Worm (Caenorhabditis elegans): ENCODE results near the gene aptf-3.

aptf-3 gene

DNA sequence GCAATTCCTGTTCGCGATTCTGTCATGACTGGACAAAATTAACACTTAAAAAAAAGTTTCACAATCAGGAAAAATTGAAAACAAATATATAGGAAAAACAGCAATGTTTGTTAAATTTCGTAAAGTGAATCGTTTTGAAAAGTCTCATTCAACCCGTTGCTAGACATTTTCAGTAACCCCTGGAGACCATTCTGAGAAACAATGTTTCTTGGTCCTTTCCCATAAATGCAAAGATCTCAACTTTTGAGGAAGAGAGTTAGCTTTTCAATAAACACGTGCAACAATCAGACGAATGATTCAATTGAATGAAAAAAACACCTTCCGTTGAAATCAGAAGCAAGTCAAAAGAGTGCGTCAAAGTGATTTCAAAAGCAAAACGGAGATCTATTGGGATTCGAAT, 16.1 kb downstream of the aptf-3 start, which contains the start of gene F28C6.9:
Gene F28C6.9, minus strand, starts transcription at position 101 of the 400 bp plus-strand sequence.
- TF ChIP-seq ceh-9 (tag; optimal IDR thresholded peaks at IDR 0.05) (no peak), hlh-15 (tag; optimal IDR thresholded peaks at IDR 0.05) (no peak), dmd-4 (tag; optimal IDR thresholded peaks at IDR 0.05; ENCODE audit: borderline replicate concordance) (no peak), dve-1 (tag; optimal IDR thresholded peaks at IDR 0.05) (no peak), C08G9.2 (tag; optimal IDR thresholded peaks at IDR 0.05) (no peak), T23F11.4 (GFP tag; optimal IDR thresholded peaks at IDR 0.05) (no peak), sdc-2 (tag; optimal IDR thresholded peaks at IDR 0.05) (no peak), ztf-16 (tag; optimal IDR thresholded peaks at IDR 0.05) (no peak), odd-2 (tag; optimal IDR thresholded peaks at IDR 0.05) (no peak), ceh-31 (tag; optimal IDR thresholded peaks at IDR 0.05) (no peak), madf-2 (tag; optimal IDR thresholded peaks at IDR 0.05) (no peak), pqm-1 (tag; optimal IDR thresholded peaks at IDR 0.05) (no peak), ceh-48 (tag; optimal IDR thresholded peaks at IDR 0.05) (no peak), pros-1 (tag; optimal IDR thresholded peaks at IDR 0.05) (no peak), Y22D7AL.16 (tag; optimal IDR thresholded peaks at IDR 0.05) (no peak), elt-4 (tag; optimal IDR thresholded peaks at IDR 0.05) (no peak), pha-4 (tag; optimal IDR thresholded peaks at IDR 0.05) (no peak), hlh-6 (tag; optimal IDR thresholded peaks at IDR 0.05) (no peak), nfya-1 (tag; optimal IDR thresholded peaks at IDR 0.05) (no peak), K09A11.1 (tag; optimal IDR thresholded peaks at IDR 0.05; ENCODE audit: insufficient read depth) (no peak)

DNA sequence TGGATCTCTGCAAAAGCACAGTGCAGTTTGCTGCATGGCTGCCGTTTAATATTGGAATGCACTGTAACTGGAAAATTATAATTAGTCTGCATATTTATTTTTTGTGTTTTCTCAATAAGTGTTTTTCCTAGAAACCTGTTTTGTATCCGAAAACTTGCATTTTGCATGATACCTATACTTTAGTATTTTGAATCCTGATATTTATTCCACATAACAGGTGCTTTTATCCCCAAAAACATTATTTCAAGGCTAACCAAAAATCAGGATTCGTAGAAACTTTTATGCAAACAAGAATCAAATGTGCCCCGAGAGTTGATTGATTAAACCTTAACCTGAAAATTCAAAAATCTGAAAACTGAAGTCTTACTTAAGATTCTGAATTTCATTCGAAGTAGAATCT, 16.6 kb downstream of the aptf-3 start:
- TF ChIP-seq zip-5 (tag; optimal IDR thresholded peaks at IDR 0.05) (no peak), pqm-1 (tag; optimal IDR thresholded peaks at IDR 0.05) (no peak), fkh-10 (GFP tag; optimal IDR thresholded peaks at IDR 0.05) (no peak), gmeb-2 (tag; optimal IDR thresholded peaks at IDR 0.05) (no peak), ceh-9 (tag; optimal IDR thresholded peaks at IDR 0.05) (no peak), unc-86 (tag; optimal IDR thresholded peaks at IDR 0.05) (no peak), ref-2 (tag; optimal IDR thresholded peaks at IDR 0.05) (no peak), tbx-7 (tag; optimal IDR thresholded peaks at IDR 0.05) (no peak), hlh-15 (tag; optimal IDR thresholded peaks at IDR 0.05) (no peak), mec-3 (tag; optimal IDR thresholded peaks at IDR 0.05; ENCODE audit: borderline replicate concordance) (no peak), syd-9 (tag; optimal IDR thresholded peaks at IDR 0.05) (no peak), ets-4 (tag; optimal IDR thresholded peaks at IDR 0.05) (no peak), che-1 (tag; optimal IDR thresholded peaks at IDR 0.05) (no peak), T23F11.4 (GFP tag; optimal IDR thresholded peaks at IDR 0.05) (no peak), hlh-30 (tag; optimal IDR thresholded peaks at IDR 0.05; ENCODE audit: insufficient read depth) (no peak), ceh-18 (tag; optimal IDR thresholded peaks at IDR 0.05) (no peak), lim-6 (tag; optimal IDR thresholded peaks at IDR 0.05) (no peak), dmd-4 (tag; optimal IDR thresholded peaks at IDR 0.05; ENCODE audit: borderline replicate concordance) (no peak), elt-4 (tag; optimal IDR thresholded peaks at IDR 0.05) (no peak), ceh-22 (tag; optimal IDR thresholded peaks at IDR 0.05) (no peak)

DNA sequence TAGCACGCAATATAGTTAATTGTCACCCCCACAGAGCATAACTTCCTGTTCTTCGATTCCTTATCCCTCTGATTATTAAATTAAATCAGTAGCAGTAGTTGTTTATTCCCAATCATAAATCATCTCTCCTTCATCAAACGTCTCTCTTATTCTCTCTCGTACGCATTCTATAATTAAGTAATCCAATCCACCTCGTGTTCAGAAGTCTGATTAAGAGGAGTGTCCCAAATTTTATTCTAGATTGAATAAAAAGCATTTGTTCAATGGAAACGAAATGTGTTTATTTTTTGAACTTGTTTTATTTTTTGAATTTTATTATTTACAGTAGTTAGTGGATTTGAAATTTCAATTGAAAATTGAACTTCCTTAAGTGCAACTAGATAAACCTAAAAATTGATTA, 17.3 kb downstream of the aptf-3 start:
- TF ChIP-seq K09A11.1 (tag; optimal IDR thresholded peaks at IDR 0.05; ENCODE audit: insufficient read depth), result no peak
- TF ChIP-seq unc-42 (tag; optimal IDR thresholded peaks at IDR 0.05), result peak; percentile 53

DNA sequence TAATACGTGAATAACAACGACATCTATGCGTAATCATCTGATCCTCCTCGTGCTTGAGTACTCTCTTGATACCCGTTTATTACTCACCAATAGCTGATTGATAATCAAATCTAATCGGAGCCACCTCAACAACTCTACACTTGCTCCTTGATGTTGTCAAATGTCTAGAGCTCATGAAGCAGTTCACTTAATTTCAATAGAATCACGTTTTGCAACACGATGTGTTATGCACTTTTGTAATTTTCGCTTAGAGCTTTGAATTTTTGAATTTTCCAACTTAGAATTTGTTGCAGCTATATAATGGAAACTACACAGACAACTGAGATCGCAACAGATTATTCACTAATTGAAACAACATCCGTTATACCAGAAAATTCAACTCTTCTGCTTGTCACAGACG, 18.5 kb downstream of the aptf-3 start, which contains the start of gene T22C8.1:
Gene T22C8.1, plus strand, starts transcription at position 301 of the 400 bp plus-strand sequence.
- TF ChIP-seq T23F11.4 (GFP tag; optimal IDR thresholded peaks at IDR 0.05) (no peak), fkh-10 (GFP tag; optimal IDR thresholded peaks at IDR 0.05) (no peak), madf-2 (tag; optimal IDR thresholded peaks at IDR 0.05) (no peak), tbx-2 (tag; optimal IDR thresholded peaks at IDR 0.05) (no peak), eyg-1 (tag; optimal IDR thresholded peaks at IDR 0.05) (no peak), npax-4 (tag; optimal IDR thresholded peaks at IDR 0.05) (no peak), fkh-6 (tag; optimal IDR thresholded peaks at IDR 0.05) (no peak), lin-11 (tag; optimal IDR thresholded peaks at IDR 0.05) (no peak), dmd-4 (tag; optimal IDR thresholded peaks at IDR 0.05; ENCODE audit: borderline replicate concordance) (no peak), hlh-13 (GFP tag; optimal IDR thresholded peaks at IDR 0.05) (no peak)
